Fruit fly (Drosophila melanogaster) whole organism, wandering third instar larva: Measurements from ENCODE around the gene CG10053.
A peak's percentile ranks its signal among the peaks of the same experiment; 100 is the strongest.

ENCODE experiments used
- CG9705 ChIP-seq: fragments of 200-800 bp; sonication (Bioruptor generic); optimal IDR thresholded peaks from 2 replicates; lab custom pipeline; 2018; ENCODE audit warnings: missing biosample characterization, mild to moderate bottlenecking, missing genetic modification characterization
- Dfd ChIP-seq: fragments of >200 bp; optimal IDR thresholded peaks from 2 replicates; lab custom pipeline; 2017; ENCODE audit warnings: missing biosample characterization, missing genetic modification characterization
- Myc ChIP-seq: fragments of >200 bp; optimal IDR thresholded peaks from 2 replicates; lab custom pipeline; 2017
- Vsx2 ChIP-seq: fragments of 200-300, 225-300 bp; sonication (Bioruptor generic); optimal IDR thresholded peaks from 2 replicates; lab custom pipeline; 2018; ENCODE audit warnings: missing biosample characterization, missing genetic modification characterization; ENCODE audit not compliant: partially characterized antibody
- dsf ChIP-seq: sonication (Bioruptor generic); optimal IDR thresholded peaks from 2 replicates; lab custom pipeline; 2016; ENCODE audit warnings: missing biosample characterization, missing genetic modification characterization, borderline replicate concordance
- fru ChIP-seq: fragments of 200-800 bp; sonication (Bioruptor generic); optimal IDR thresholded peaks from 3 replicates; lab custom pipeline; 2016; ENCODE audit warnings: missing biosample characterization, mild to moderate bottlenecking, missing genetic modification characterization
- psq ChIP-seq: fragments of 200-800 bp; sonication (Bioruptor generic); optimal IDR thresholded peaks from 3 replicates; lab custom pipeline; 2017; ENCODE audit warnings: missing biosample characterization, mild to moderate bottlenecking, missing genetic modification characterization, moderate library complexity
- rgr ChIP-seq: fragments of 200-800 bp; sonication (Bioruptor generic); optimal IDR thresholded peaks from 3 replicates; lab custom pipeline; 2016; ENCODE audit warnings: missing biosample characterization, mild to moderate bottlenecking, missing genetic modification characterization

DNA sequence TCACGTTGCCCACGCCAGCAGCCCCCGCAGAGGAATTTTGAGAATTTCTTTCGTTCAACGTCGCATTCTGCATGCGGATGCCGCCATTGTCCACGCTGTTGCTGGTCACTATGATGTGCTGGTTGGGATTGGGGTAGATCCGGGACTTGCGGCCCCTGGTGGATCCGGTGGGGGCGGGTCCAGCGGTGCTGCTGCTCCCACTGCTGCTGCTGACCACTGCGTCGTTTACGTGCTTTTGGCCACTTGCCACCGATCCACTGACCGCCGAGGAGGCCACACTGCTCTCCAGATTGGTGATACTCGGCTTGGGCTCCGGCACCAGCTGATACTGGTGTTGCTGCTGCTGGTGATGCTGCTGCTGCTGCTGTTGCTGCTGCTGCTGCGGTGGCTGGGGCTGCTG lies 29.9 kb downstream of the CG10053 start:
- TF ChIP-seq fru (GFP tag; lab: Kevin White, UChicago) = no peak
- TF ChIP-seq dsf (GFP tag; lab: Kevin White, UChicago) = no peak
- peak; percentile 94 for TF ChIP-seq Dfd (GFP tag; lab: Kevin White, UChicago)
- no peak for TF ChIP-seq Myc (lab: Kevin White, UChicago)
- no peak for TF ChIP-seq psq (GFP tag; lab: Kevin White, UChicago)
- no peak for TF ChIP-seq CG9705 (GFP tag; lab: Kevin White, UChicago)
- TF ChIP-seq rgr (GFP tag; lab: Kevin White, UChicago) = no peak
- TF ChIP-seq Vsx2 (GFP tag; lab: Kevin White, UChicago) = no peak
